Fruit fly (Drosophila melanogaster): ENCODE measurements around the gene CG4408.

The CG4408 gene

DNA sequence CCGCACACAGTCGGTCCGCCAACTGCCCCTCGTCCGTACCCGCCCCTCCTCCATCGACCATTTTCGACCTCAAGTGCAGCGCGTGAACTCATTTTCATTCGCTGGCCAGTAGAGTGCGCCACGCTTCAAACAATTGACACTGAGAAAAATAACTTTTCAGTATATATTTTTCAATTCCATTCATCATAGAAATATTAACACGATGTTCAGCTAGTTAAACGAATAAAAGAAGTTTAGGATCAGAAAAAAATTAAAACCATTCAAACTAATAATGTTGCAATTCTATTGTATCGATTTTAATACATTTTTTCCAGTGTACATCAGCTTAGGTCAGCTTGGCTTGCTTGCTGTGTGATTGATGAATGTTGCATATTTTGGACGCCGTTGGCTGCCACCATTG lies 23.5 kb upstream of the CG4408 start (continued):
- no peak for TF ChIP-seq ab (GFP tag; optimal IDR thresholded peaks at IDR 0.05)
- TF ChIP-seq dysf (GFP tag; IDR thresholded peaks at IDR 0.05), result no peak
- peak; percentile 19 for TF ChIP-seq ind (GFP tag; optimal IDR thresholded peaks at IDR 0.05)
- peak in 1 of 2 experiments; percentile 73 for TF ChIP-seq Hr51 (GFP tag; optimal IDR thresholded peaks at IDR 0.05)
- peak; percentile 40; the same call in 1 of the 2 replicates for TF ChIP-seq Xrp1 (GFP tag; IDR thresholded peaks at IDR 0.05)
- TF ChIP-seq kay (GFP tag; optimal IDR thresholded peaks at IDR 0.05), result no peak
- no peak for TF ChIP-seq CG31224 (GFP tag; IDR thresholded peaks at IDR 0.05)
- TF ChIP-seq slp2 (GFP tag; optimal IDR thresholded peaks at IDR 0.05), result peak; percentile 29
- peak; percentile 24 for TF ChIP-seq zf30C (GFP tag; optimal IDR thresholded peaks at IDR 0.05)
- peak; percentile 32 for TF ChIP-seq CG8924 (tag; optimal IDR thresholded peaks at IDR 0.05)
- TF ChIP-seq NfI (GFP tag; optimal IDR thresholded peaks at IDR 0.05), result no peak
- TF ChIP-seq row (GFP tag; IDR thresholded peaks at IDR 0.05), result peak; percentile 59
- peak; percentile 32; the same call in 1 of the 2 replicates for TF ChIP-seq Oaz (GFP tag; IDR thresholded peaks at IDR 0.05)
- peak; percentile 32 for TF ChIP-seq CG4424 (GFP tag; optimal IDR thresholded peaks at IDR 0.05)
- peak; percentile 5 for TF ChIP-seq Nf-YB (GFP tag; optimal IDR thresholded peaks at IDR 0.05)
- TF ChIP-seq CG17829 (tag; optimal IDR thresholded peaks at IDR 0.05), result peak; percentile 8
- TF ChIP-seq CG3995 (GFP tag; optimal IDR thresholded peaks at IDR 0.05), result no peak
- TF ChIP-seq CG10209 (GFP tag; optimal IDR thresholded peaks at IDR 0.05), result peak; percentile 24
- no peak for TF ChIP-seq CG1529 (GFP tag; optimal IDR thresholded peaks at IDR 0.05)
- TF ChIP-seq CG15269 (tag; optimal IDR thresholded peaks at IDR 0.05), result peak; percentile 42
- TF ChIP-seq pros (GFP tag; optimal IDR thresholded peaks at IDR 0.05), result no peak
- no peak for TF ChIP-seq CG13894 (tag; optimal IDR thresholded peaks at IDR 0.05)
- TF ChIP-seq Awh (GFP tag; IDR thresholded peaks at IDR 0.05), result peak; percentile 36; the same call in 1 of the 2 replicates
- TF ChIP-seq kah (GFP tag; optimal IDR thresholded peaks at IDR 0.05), result no peak
- TF ChIP-seq insv (GFP tag; optimal IDR thresholded peaks at IDR 0.05), result no peak
- peak; percentile 49 for TF ChIP-seq CG16863 (GFP tag; optimal IDR thresholded peaks at IDR 0.05)
- peak; percentile 6 for TF ChIP-seq Abd-B (GFP tag; optimal IDR thresholded peaks at IDR 0.05)
- no peak for TF ChIP-seq ems (GFP tag; optimal IDR thresholded peaks at IDR 0.05)
- TF ChIP-seq CG14860 (GFP tag; IDR thresholded peaks at IDR 0.05; ENCODE audit: partially characterized antibody), result no peak
- TF ChIP-seq dpn (GFP tag; optimal IDR thresholded peaks at IDR 0.05), result peak; percentile 22 to 51
- TF ChIP-seq Dref (GFP tag; IDR thresholded peaks at IDR 0.05), result no peak
- TF ChIP-seq CG12391 (tag; optimal IDR thresholded peaks at IDR 0.05), result peak; percentile 54
- peak; percentile 52 for TF ChIP-seq PHDP (tag; optimal IDR thresholded peaks at IDR 0.05)
- TF ChIP-seq CG7271 (tag; optimal IDR thresholded peaks at IDR 0.05), result no peak
- TF ChIP-seq CG12071 (GFP tag; optimal IDR thresholded peaks at IDR 0.05), result no peak
- TF ChIP-seq p53 (GFP tag; optimal IDR thresholded peaks at IDR 0.05), result no peak
- TF ChIP-seq CG4360 (GFP tag; IDR thresholded peaks at IDR 0.05), result no peak
- TF ChIP-seq chn (GFP tag; optimal IDR thresholded peaks at IDR 0.05), result peak; percentile 17
- 0 out of 3 replicates have a peak, but pooled peaks have one; percentile 37 for TF ChIP-seq H15 (GFP tag; IDR thresholded peaks at IDR 0.05)
- no peak for TF ChIP-seq Ravus (GFP tag; IDR thresholded peaks at IDR 0.05)
- no peak for TF ChIP-seq mam (GFP tag; optimal IDR thresholded peaks at IDR 0.05)
- no peak for TF ChIP-seq dati (GFP tag; IDR thresholded peaks at IDR 0.05)
- TF ChIP-seq unc-4 (GFP tag; IDR thresholded peaks at IDR 0.05; ENCODE audit: partially characterized antibody), result no peak
- no peak for TF ChIP-seq Atf6 (GFP tag; IDR thresholded peaks at IDR 0.05)
- TF ChIP-seq Chrac-16 (GFP tag; optimal IDR thresholded peaks at IDR 0.05), result peak; percentile 41
- peak; percentile 53 for TF ChIP-seq dmrt11E (tag; optimal IDR thresholded peaks at IDR 0.05)
- TF ChIP-seq ash1 (GFP tag; optimal IDR thresholded peaks at IDR 0.05), result no peak
- TF ChIP-seq jigr1 (GFP tag; IDR thresholded peaks at IDR 0.05), result no peak
- TF ChIP-seq dimm (GFP tag; IDR thresholded peaks at IDR 0.05), result 0 out of 2 replicates have a peak, but pooled peaks have one; percentile 7
- no peak for TF ChIP-seq pita (GFP tag; optimal IDR thresholded peaks at IDR 0.05)
- TF ChIP-seq Mad (GFP tag; optimal IDR thresholded peaks at IDR 0.05), result no peak

Data from whole organism, embryonic.